Worm (Caenorhabditis elegans): Measurements from ENCODE around the gene D2024.5.

- TF ChIP-seq pag-3 (tag; optimal IDR thresholded peaks at IDR 0.05; ENCODE audit: borderline replicate concordance) (no peak), ceh-22 (tag; optimal IDR thresholded peaks at IDR 0.05) (no peak), sox-4 (tag; optimal IDR thresholded peaks at IDR 0.05) (no peak)
Observed at ce11 chrIV:7208961-7209360, 19.1 kb downstream of the D2024.5 start.
